Fruit fly (Drosophila melanogaster): ENCODE data around the gene CG11694.

CG11694 gene

DNA sequence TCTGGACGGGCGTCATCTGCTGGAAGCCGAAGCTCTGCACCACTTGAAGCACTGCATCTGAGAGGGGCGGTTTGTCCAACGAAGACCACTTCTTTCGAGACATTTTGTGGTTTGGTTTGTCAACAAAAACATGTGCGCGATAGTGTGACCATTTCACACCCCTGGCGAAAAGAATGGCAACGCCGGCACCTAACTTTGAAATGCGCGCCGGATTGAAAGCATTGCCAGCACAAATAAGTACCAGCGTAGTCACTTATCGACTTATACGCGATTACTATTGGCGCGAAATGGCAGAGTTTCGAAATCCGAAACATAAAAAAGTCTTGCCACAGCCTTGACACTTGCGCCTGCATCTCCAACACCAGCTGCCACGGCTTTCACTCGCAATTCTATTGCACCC is 42.2 kb downstream of the CG11694 start, which contains the start of gene CG9630 (continued):
- TF ChIP-seq Opbp (GFP tag; IDR thresholded peaks at IDR 0.05; ENCODE audit: partially characterized antibody) = peak; percentile 74
- TF ChIP-seq CG30431 (GFP tag; optimal IDR thresholded peaks at IDR 0.05) = no peak
- peak; percentile 55; the same call in 1 of the 2 replicates for TF ChIP-seq hbn (GFP tag; IDR thresholded peaks at IDR 0.05; ENCODE audit: partially characterized antibody)
- TF ChIP-seq CG10267 (tag; optimal IDR thresholded peaks at IDR 0.05) = peak; percentile 52
- peak; percentile 87 for TF ChIP-seq Med (GFP tag)
- TF ChIP-seq hth (optimal IDR thresholded peaks at IDR 0.05) = no peak
- peak; percentile 1 for TF ChIP-seq ewg (GFP tag; optimal IDR thresholded peaks at IDR 0.05)
- TF ChIP-seq Poxn (GFP tag; IDR thresholded peaks at IDR 0.05) = no peak
- peak; percentile 40 for TF ChIP-seq CTCF (GFP tag; optimal IDR thresholded peaks at IDR 0.05)
- no peak for TF ChIP-seq CG4424 (GFP tag; optimal IDR thresholded peaks at IDR 0.05)
- TF ChIP-seq CG13287 (GFP tag; IDR thresholded peaks at IDR 0.05; ENCODE audit: partially characterized antibody) = peak; percentile 80
- peak; percentile 4 for TF ChIP-seq CoRest (tag; optimal IDR thresholded peaks at IDR 0.05)
- no peak for TF ChIP-seq CG6854 (GFP tag; optimal IDR thresholded peaks at IDR 0.05)
- peak; percentile 62 for TF ChIP-seq Scr (GFP tag; IDR thresholded peaks at IDR 0.05; ENCODE audit: partially characterized antibody)
- no peak for TF ChIP-seq so (GFP tag; IDR thresholded peaks at IDR 0.05)
- peak; percentile 80 for TF ChIP-seq CG34224 (GFP tag; IDR thresholded peaks at IDR 0.05; ENCODE audit: partially characterized antibody)
- TF ChIP-seq inv (GFP tag; IDR thresholded peaks at IDR 0.05; ENCODE audit: partially characterized antibody) = peak; percentile 43; the same call in 1 of the 2 replicates
- TF ChIP-seq CG10321 (GFP tag; IDR thresholded peaks at IDR 0.05) = 0 out of 2 replicates have a peak, but pooled peaks have one; percentile 5
- TF ChIP-seq gfzf (GFP tag; optimal IDR thresholded peaks at IDR 0.05) = peak; percentile 69
- no peak for TF ChIP-seq CG7271 (tag; optimal IDR thresholded peaks at IDR 0.05)
- peak; percentile 48; the same call in 2 of the 3 replicates for TF ChIP-seq Doc3 (GFP tag; IDR thresholded peaks at IDR 0.05; ENCODE audit: partially characterized antibody)
- TF ChIP-seq CG2712 (tag; optimal IDR thresholded peaks at IDR 0.05) = peak; percentile 24
- peak; percentile 84 for TF ChIP-seq trem (tag; optimal IDR thresholded peaks at IDR 0.05)
- peak; percentile 59 for TF ChIP-seq YL-1 (GFP tag; optimal IDR thresholded peaks at IDR 0.05)
- TF ChIP-seq Ets97D (GFP tag; optimal IDR thresholded peaks at IDR 0.05) = peak; percentile 79
- TF ChIP-seq knrl (GFP tag; IDR thresholded peaks at IDR 0.05; ENCODE audit: partially characterized antibody) = 0 out of 3 replicates have a peak, but pooled peaks have one; percentile 44
- TF ChIP-seq CG2129 (GFP tag; IDR thresholded peaks at IDR 0.05; ENCODE audit: partially characterized antibody) = peak; percentile 47
- TF ChIP-seq mld (GFP tag; IDR thresholded peaks at IDR 0.05; ENCODE audit: partially characterized antibody) = 0 out of 3 replicates have a peak, but pooled peaks have one; percentile 37
- TF ChIP-seq vfl (GFP tag; optimal IDR thresholded peaks at IDR 0.05) = no peak
- TF ChIP-seq tna (GFP tag; IDR thresholded peaks at IDR 0.05; ENCODE audit: partially characterized antibody) = peak; percentile 31; the same call in 1 of the 2 replicates
- peak; percentile 78 for TF ChIP-seq Dref (GFP tag; IDR thresholded peaks at IDR 0.05)
- peak; percentile 47 for TF ChIP-seq CG7987 (GFP tag; optimal IDR thresholded peaks at IDR 0.05)
- TF ChIP-seq run (tag; optimal IDR thresholded peaks at IDR 0.05) = peak; percentile 86
- TF ChIP-seq NFAT (GFP tag; IDR thresholded peaks at IDR 0.05) = no peak
- no peak for TF ChIP-seq Xrp1 (GFP tag; IDR thresholded peaks at IDR 0.05)
- peak; percentile 68; the same call in 2 of the 3 replicates for TF ChIP-seq CG6791 (GFP tag; IDR thresholded peaks at IDR 0.05; ENCODE audit: partially characterized antibody)
- peak in 1 of 2 experiments; percentile 77 for TF ChIP-seq crp (GFP tag; optimal IDR thresholded peaks at IDR 0.05)
- no peak for TF ChIP-seq CG16779 (GFP tag; IDR thresholded peaks at IDR 0.05)
- TF ChIP-seq oc (tag; optimal IDR thresholded peaks at IDR 0.05) = peak; percentile 51
- no peak for TF ChIP-seq ash1 (GFP tag; optimal IDR thresholded peaks at IDR 0.05)
- peak; percentile 69 for TF ChIP-seq amos (GFP tag; IDR thresholded peaks at IDR 0.05; ENCODE audit: partially characterized antibody)
- TF ChIP-seq slbo (GFP tag; IDR thresholded peaks at IDR 0.05) = no peak
- TF ChIP-seq Sin3A (optimal IDR thresholded peaks at IDR 0.05) = peak; percentile 56
- TF ChIP-seq ara (GFP tag; IDR thresholded peaks at IDR 0.05) = 0 out of 2 replicates have a peak, but pooled peaks have one; percentile 12
- peak; percentile 18 for TF ChIP-seq zen (tag; optimal IDR thresholded peaks at IDR 0.05)
- TF ChIP-seq lmd (GFP tag; IDR thresholded peaks at IDR 0.05) = no peak
- no peak for TF ChIP-seq CG18476 (GFP tag; optimal IDR thresholded peaks at IDR 0.05)
- peak; percentile 71; the same call in 1 of the 2 replicates for TF ChIP-seq sna (GFP tag; IDR thresholded peaks at IDR 0.05; ENCODE audit: partially characterized antibody)
- TF ChIP-seq bbx (GFP tag; IDR thresholded peaks at IDR 0.05; ENCODE audit: partially characterized antibody) = peak; percentile 74

All from whole organism, embryonic.